Fruit fly (Drosophila melanogaster): ENCODE measurements around the gene ssx.

The ssx gene

dm6 chrX:1349255-1349654 lies 21.1 kb upstream of the ssx start, which contains the start of gene MTPAP (continued):
- TF ChIP-seq ssp (GFP tag; IDR thresholded peaks at IDR 0.05) (no peak), CG11093 (GFP tag; IDR thresholded peaks at IDR 0.05) (no peak), ap (GFP tag; IDR thresholded peaks at IDR 0.05) (no peak), CG14860 (GFP tag; IDR thresholded peaks at IDR 0.05; ENCODE audit: partially characterized antibody) (peak; percentile 78), sug (tag; optimal IDR thresholded peaks at IDR 0.05) (peak; percentile 37), CG17912 (GFP tag; optimal IDR thresholded peaks at IDR 0.05) (no peak), sim (GFP tag; IDR thresholded peaks at IDR 0.05) (no peak), CG34224 (GFP tag; IDR thresholded peaks at IDR 0.05; ENCODE audit: partially characterized antibody) (peak; percentile 65; the same call in 2 of the 3 replicates), Hand (GFP tag; optimal IDR thresholded peaks at IDR 0.05) (no peak), CG3838 (GFP tag; optimal IDR thresholded peaks at IDR 0.05) (no peak), CG7745 (tag; optimal IDR thresholded peaks at IDR 0.05) (no peak), MTF-1 (GFP tag; optimal IDR thresholded peaks at IDR 0.05; ENCODE audit: borderline replicate concordance) (no peak), B-H1 (GFP tag; IDR thresholded peaks at IDR 0.05) (no peak), Gug (GFP tag; IDR thresholded peaks at IDR 0.05) (no peak), slou (GFP tag; optimal IDR thresholded peaks at IDR 0.05) (no peak), CG8290 (GFP tag; optimal IDR thresholded peaks at IDR 0.05) (no peak), CG8290 (tag; optimal IDR thresholded peaks at IDR 0.05) (no peak), bowl (GFP tag; IDR thresholded peaks at IDR 0.05) (no peak), Xbp1 (GFP tag; optimal IDR thresholded peaks at IDR 0.05) (peak; percentile 23), D19A (tag; optimal IDR thresholded peaks at IDR 0.05) (no peak), Hmr (GFP tag; optimal IDR thresholded peaks at IDR 0.05) (no peak), mirr (GFP tag; optimal IDR thresholded peaks at IDR 0.05) (no peak), pfk (GFP tag; optimal IDR thresholded peaks at IDR 0.05) (no peak), CG10274 (GFP tag; optimal IDR thresholded peaks at IDR 0.05) (no peak), Awh (GFP tag; IDR thresholded peaks at IDR 0.05) (no peak), CG12659 (GFP tag; optimal IDR thresholded peaks at IDR 0.05) (peak; percentile 28), p53 (GFP tag; optimal IDR thresholded peaks at IDR 0.05) (peak; percentile 3), CG10366 (GFP tag; IDR thresholded peaks at IDR 0.05) (no peak), jigr1 (GFP tag; IDR thresholded peaks at IDR 0.05) (no peak), chif (GFP tag; optimal IDR thresholded peaks at IDR 0.05) (peak in 1 of 2 experiments; percentile 3), CG1024 (GFP tag; IDR thresholded peaks at IDR 0.05) (no peak), btn (GFP tag; optimal IDR thresholded peaks at IDR 0.05) (no peak), ab (GFP tag; optimal IDR thresholded peaks at IDR 0.05) (no peak), CG13775 (GFP tag; optimal IDR thresholded peaks at IDR 0.05) (peak; percentile 35), CG7963 (GFP tag; IDR thresholded peaks at IDR 0.05; ENCODE audit: partially characterized antibody) (peak; percentile 28; the same call in 1 of the 3 replicates), row (GFP tag; IDR thresholded peaks at IDR 0.05) (peak; percentile 35; the same call in 1 of the 3 replicates), Side (GFP tag; optimal IDR thresholded peaks at IDR 0.05) (no peak), ATbp (GFP tag; optimal IDR thresholded peaks at IDR 0.05) (no peak), CG12236 (GFP tag; optimal IDR thresholded peaks at IDR 0.05) (no peak), wdn (GFP tag; IDR thresholded peaks at IDR 0.05) (no peak), onecut (GFP tag; IDR thresholded peaks at IDR 0.05) (no peak), CG6765 (GFP tag; optimal IDR thresholded peaks at IDR 0.05) (no peak), ro (GFP tag; IDR thresholded peaks at IDR 0.05) (no peak), gcm (GFP tag; optimal IDR thresholded peaks at IDR 0.05) (no peak), Atf3 (GFP tag; optimal IDR thresholded peaks at IDR 0.05) (no peak), wek (GFP tag; optimal IDR thresholded peaks at IDR 0.05) (no peak), CTCF (GFP tag; optimal IDR thresholded peaks at IDR 0.05) (peak; percentile 61), zen (tag; optimal IDR thresholded peaks at IDR 0.05) (no peak), dysf (GFP tag; IDR thresholded peaks at IDR 0.05) (no peak), croc (GFP tag; conservative IDR thresholded peaks at IDR 0.05) (no peak), CG32767 (GFP tag; IDR thresholded peaks at IDR 0.05) (no peak), gfzf (GFP tag; optimal IDR thresholded peaks at IDR 0.05) (peak; percentile 12), CG12769 (tag; optimal IDR thresholded peaks at IDR 0.05) (no peak)

Data from whole organism, embryonic.